Worm (Caenorhabditis elegans): ENCODE measurements around the gene mdt-15.
A peak's percentile ranks its signal among the peaks of the same experiment; 100 is the strongest.

mdt-15 gene

DNA sequence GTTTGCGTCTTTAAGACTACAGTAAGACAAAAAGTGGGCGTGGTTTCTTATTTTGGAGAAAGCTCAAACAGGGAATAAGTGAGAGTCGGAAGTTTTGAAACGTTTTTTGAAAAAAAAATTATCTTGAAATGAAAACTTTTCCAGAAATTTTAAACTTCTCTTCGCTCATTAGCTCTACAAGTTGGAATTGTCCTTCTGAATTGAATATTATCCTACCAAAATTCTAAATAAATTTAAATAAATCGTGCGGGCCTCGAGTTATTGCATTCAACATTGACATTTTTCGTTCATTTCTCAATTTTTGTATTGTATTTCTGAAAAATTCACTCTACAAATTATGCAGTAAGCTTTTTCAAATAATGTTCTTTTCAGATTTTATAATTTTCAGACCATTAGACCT lies 28.3 kb downstream of the mdt-15 start, which contains the start of gene R12B2.3:
Gene R12B2.3, plus strand, starts transcription at position 301 of the 400 bp plus-strand sequence.
- TF ChIP-seq Y56A3A.18 (GFP tag; IDR thresholded peaks at IDR 0.05) (no peak), F23B12.7 (tag; optimal IDR thresholded peaks at IDR 0.05; ENCODE audit: insufficient read depth) (no peak), snpc-1.3 (tag; optimal IDR thresholded peaks at IDR 0.05; ENCODE audit: insufficient read depth) (no peak), zim-3 (tag; optimal IDR thresholded peaks at IDR 0.05) (no peak), ztf-6 (GFP tag; IDR thresholded peaks at IDR 0.05) (no peak), F10E7.11 (tag; optimal IDR thresholded peaks at IDR 0.05) (no peak), rpc-1 (optimal IDR thresholded peaks at IDR 0.05) (no peak), rpc-1 (tag; optimal IDR thresholded peaks at IDR 0.05) (no peak), ceh-79 (tag; optimal IDR thresholded peaks at IDR 0.05) (no peak), unc-130 (GFP tag; optimal IDR thresholded peaks at IDR 0.05) (no peak), ekl-4 (GFP tag; IDR thresholded peaks at IDR 0.05) (no peak), zfh-2 (GFP tag; conservative IDR thresholded peaks at IDR 0.05) (no peak), Y95B8A.8 (GFP tag; IDR thresholded peaks at IDR 0.05) (no peak), cebp-1 (GFP tag; IDR thresholded peaks at IDR 0.05) (no peak), cebp-1 (tag; optimal IDR thresholded peaks at IDR 0.05) (no peak)

DNA sequence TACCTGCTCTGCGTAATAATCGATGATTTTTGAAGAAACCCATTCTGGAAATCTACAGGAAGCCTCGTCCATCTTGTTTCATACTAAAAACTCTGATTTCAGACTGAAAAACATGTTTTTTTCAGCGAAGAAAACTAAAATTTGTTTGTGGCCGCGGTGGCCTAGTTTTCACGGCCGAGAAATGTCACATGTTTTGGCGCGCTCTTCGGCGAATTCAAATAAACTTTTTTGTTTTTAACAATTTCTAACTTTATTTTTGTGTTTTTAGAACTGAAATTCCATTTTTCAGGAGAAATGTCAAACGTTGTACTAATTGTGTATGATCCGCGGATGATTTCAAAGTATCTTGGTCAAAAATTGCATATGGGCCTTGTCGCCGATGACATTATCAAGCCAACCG lies 30.6 kb downstream of the mdt-15 start, which contains the start of the genes polq-1 and him-10:
Gene polq-1, minus strand, starts transcription at position 190 of the 400 bp plus-strand sequence.
Gene him-10, plus strand, starts transcription at position 290 of the 400 bp plus-strand sequence.
- no peak for TF ChIP-seq zim-3 (tag; optimal IDR thresholded peaks at IDR 0.05)
- peak; percentile 11 for TF ChIP-seq attf-5 (GFP tag; optimal IDR thresholded peaks at IDR 0.05)
- TF ChIP-seq cebp-1 (GFP tag; IDR thresholded peaks at IDR 0.05) = no peak
- TF ChIP-seq cebp-1 (tag; optimal IDR thresholded peaks at IDR 0.05) = no peak
- TF ChIP-seq efl-1 (GFP tag; optimal IDR thresholded peaks at IDR 0.05) = peak; percentile 81
- TF ChIP-seq chd-7 (tag; optimal IDR thresholded peaks at IDR 0.05) = no peak
- peak; percentile 38; the same call in 1 of the 2 replicates for TF ChIP-seq madf-6 (GFP tag; IDR thresholded peaks at IDR 0.05)
- TF ChIP-seq egl-18 (GFP tag; IDR thresholded peaks at IDR 0.05) = no peak
- peak; percentile 59 for TF ChIP-seq dpl-1 (GFP tag; optimal IDR thresholded peaks at IDR 0.05)
- no peak for TF ChIP-seq snpc-3.4 (tag; optimal IDR thresholded peaks at IDR 0.05)
- TF ChIP-seq lsl-1 (GFP tag; optimal IDR thresholded peaks at IDR 0.05) = peak; percentile 50
- no peak for TF ChIP-seq B0019.2 (GFP tag; conservative IDR thresholded peaks at IDR 0.05)
- TF ChIP-seq unc-130 (GFP tag; optimal IDR thresholded peaks at IDR 0.05) = peak; percentile 40
- peak; percentile 54 for TF ChIP-seq lin-54 (GFP tag; optimal IDR thresholded peaks at IDR 0.05)
- TF ChIP-seq madf-8 (GFP tag; conservative IDR thresholded peaks at IDR 0.05) = peak; percentile 36; the same call in 1 of the 2 replicates
- peak; percentile 56 for TF ChIP-seq dox-1 (GFP tag; IDR thresholded peaks at IDR 0.05)

DNA sequence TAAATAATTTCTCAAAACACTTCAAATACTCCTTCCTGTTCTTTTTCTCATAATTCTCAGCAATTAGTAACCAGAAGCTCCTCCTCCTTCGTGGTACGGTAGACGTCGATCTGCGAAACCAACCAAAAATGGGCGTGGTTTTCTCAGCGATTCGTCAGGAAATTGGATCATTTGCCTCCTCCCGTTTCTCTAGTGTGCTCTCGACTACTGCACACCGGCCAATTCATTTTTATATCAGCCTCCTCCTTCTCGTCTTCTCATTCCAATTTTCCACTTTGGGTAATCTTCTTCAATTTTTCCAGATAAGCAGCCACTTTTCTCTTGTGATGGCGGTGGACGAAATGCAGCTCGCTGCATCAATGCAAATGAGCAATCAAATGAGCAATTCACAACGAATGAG lies 34.8 kb downstream of the mdt-15 start, which contains the start of gene ceh-10:
Gene ceh-10, plus strand, starts transcription at position 301 of the 400 bp plus-strand sequence.
- no peak for TF ChIP-seq attf-5 (GFP tag; optimal IDR thresholded peaks at IDR 0.05)
- no peak for TF ChIP-seq ets-4 (GFP tag; optimal IDR thresholded peaks at IDR 0.05)
- no peak for TF ChIP-seq lin-40 (tag; optimal IDR thresholded peaks at IDR 0.05)
- no peak for TF ChIP-seq tbp1 (GFP tag; optimal IDR thresholded peaks at IDR 0.05)
- no peak for TF ChIP-seq lir-1 (GFP tag; conservative IDR thresholded peaks at IDR 0.05)
- TF ChIP-seq madf-3 (GFP tag; IDR thresholded peaks at IDR 0.05) = no peak

DNA sequence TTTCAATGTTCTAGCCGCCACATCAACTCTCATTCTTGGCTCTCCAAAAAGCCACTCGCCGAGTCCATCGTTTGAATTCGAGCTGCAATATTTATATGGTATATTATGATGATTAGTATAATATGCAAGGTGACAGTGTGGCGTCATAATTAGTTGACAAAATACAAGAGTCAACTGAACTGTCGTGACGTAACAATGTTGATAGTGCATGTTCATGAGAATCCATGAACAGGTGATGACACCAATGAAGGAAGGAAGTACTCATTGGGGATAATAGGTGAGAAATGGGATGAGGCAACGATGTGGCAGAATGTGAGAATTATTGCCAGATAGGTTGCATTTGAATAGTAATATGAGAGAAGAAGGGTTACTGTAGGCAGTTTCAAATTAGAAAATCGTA lies 38.6 kb downstream of the mdt-15 start:
- no peak for TF ChIP-seq akir-1 (GFP tag; optimal IDR thresholded peaks at IDR 0.05)
- TF ChIP-seq F37B4.10 (GFP tag; IDR thresholded peaks at IDR 0.05) = no peak
- no peak for TF ChIP-seq F23B12.7 (tag; optimal IDR thresholded peaks at IDR 0.05; ENCODE audit: insufficient read depth)

Measured in whole organism, young adult.